Fruit fly (Drosophila melanogaster) whole organism, embryonic: Measurements from ENCODE around the gene Taf10.
A peak's percentile ranks its signal among the peaks of the same experiment; 100 is the strongest.

Experiments used
- Antp ChIP-seq: fragments of 200-800 bp; sonication (Bioruptor generic); optimal IDR thresholded peaks from 3 replicates; lab custom pipeline; 2016; ENCODE audit warnings: missing biosample characterization, missing genetic modification characterization
- Atf3 ChIP-seq: fragments of 200-800 bp; sonication (Bioruptor generic); optimal IDR thresholded peaks from 3 replicates; lab custom pipeline; 2016; ENCODE audit warnings: missing biosample characterization, missing genetic modification characterization
- Awh ChIP-seq: fragments of 200-800 bp; sonication (Bioruptor generic); IDR thresholded peaks from 2 replicates; pipeline ENCODE4, ENCODE4 v1.3.6; 2022; ENCODE audit warnings: missing biosample characterization, missing genetic modification characterization
- Bdp1 ChIP-seq: fragments of 200-800 bp; sonication (Bioruptor generic); optimal IDR thresholded peaks from 3 replicates; lab custom pipeline; 2016; ENCODE audit warnings: missing biosample characterization, missing genetic modification characterization
- CG11085 ChIP-seq: fragments of 200-800 bp; sonication (Bioruptor generic); IDR thresholded peaks from 2 replicates; pipeline ENCODE4 v1.3.6; 2022; ENCODE audit warnings: missing biosample characterization, missing genetic modification characterization
- CG1602 ChIP-seq: fragments of 200-800 bp; sonication (Bioruptor generic); optimal IDR thresholded peaks from 3 replicates; lab custom pipeline; 2016; ENCODE audit warnings: missing biosample characterization, missing genetic modification characterization
- CG17802 ChIP-seq: fragments of 200-800 bp; sonication (Bioruptor generic); optimal IDR thresholded peaks from 2 replicates; lab custom pipeline; 2018; ENCODE audit warnings: missing biosample characterization, mild to moderate bottlenecking, missing genetic modification characterization, moderate library complexity
- CG2889 ChIP-seq: fragments of 200-800 bp; sonication (Bioruptor generic); IDR thresholded peaks from 3 replicates; pipeline ENCODE4 v1.3.6; 2022; ENCODE audit warnings: missing biosample characterization, missing genetic modification characterization
- CG30020 ChIP-seq: fragments of 200-800 bp; optimal IDR thresholded peaks from 2 replicates; lab custom pipeline; 2019; ENCODE audit warnings: missing biosample characterization, mild to moderate bottlenecking, missing genetic modification characterization, moderate library complexity
- CG30431 ChIP-seq: fragments of 200-800 bp; sonication (Bioruptor generic); optimal IDR thresholded peaks from 2 replicates; lab custom pipeline; 2017; ENCODE audit warnings: missing biosample characterization, missing genetic modification characterization
- CG31224 ChIP-seq: fragments of 200-800 bp; sonication (Bioruptor generic); IDR thresholded peaks from 2 replicates; pipeline ENCODE4 v1.3.6; 2022; ENCODE audit warnings: missing biosample characterization, missing genetic modification characterization
- CG31388 ChIP-seq: fragments of 200-800 bp; sonication (Bioruptor generic); optimal IDR thresholded peaks from 2 replicates; lab custom pipeline; 2016; ENCODE audit warnings: missing biosample characterization, missing genetic modification characterization
- CG33557 ChIP-seq: fragments of 200-800 bp; sonication (Bioruptor generic); optimal IDR thresholded peaks from 2 replicates; lab custom pipeline; 2019; ENCODE audit warnings: missing biosample characterization, mild to moderate bottlenecking, missing genetic modification characterization, moderate library complexity
- CG34376 ChIP-seq: fragments of 200-800 bp; sonication (Bioruptor generic); optimal IDR thresholded peaks from 2 replicates; lab custom pipeline; 2018; ENCODE audit warnings: missing biosample characterization, mild to moderate bottlenecking, missing genetic modification characterization
- CG7372 ChIP-seq: fragments of 200-800 bp; sonication (Bioruptor generic); IDR thresholded peaks from 2 replicates; pipeline ENCODE4 v1.3.6; 2022; ENCODE audit warnings: missing biosample characterization, missing genetic modification characterization
- CG7786 ChIP-seq: fragments of 200-800 bp; sonication (Bioruptor generic); optimal IDR thresholded peaks from 2 replicates; lab custom pipeline; 2016; ENCODE audit warnings: missing biosample characterization, missing genetic modification characterization
- CG8359 ChIP-seq: fragments of 200-800 bp; sonication (Bioruptor generic); optimal IDR thresholded peaks from 2 replicates; lab custom pipeline; 2017; ENCODE audit warnings: missing biosample characterization, mild to moderate bottlenecking, missing genetic modification characterization, borderline replicate concordance
- CG8388 ChIP-seq: fragments of 200-800 bp; sonication (Bioruptor generic); optimal IDR thresholded peaks from 2 replicates; lab custom pipeline; 2019; ENCODE audit warnings: missing biosample characterization, mild to moderate bottlenecking, missing genetic modification characterization, moderate library complexity
- D19B ChIP-seq: fragments of 200-800 bp; sonication (Bioruptor generic); optimal IDR thresholded peaks from 2 replicates; lab custom pipeline; 2017; ENCODE audit warnings: missing biosample characterization, mild to moderate bottlenecking, missing genetic modification characterization
- Deaf1 ChIP-seq: fragments of 200-800 bp; optimal IDR thresholded peaks from 3 replicates; lab custom pipeline; 2019; ENCODE audit warnings: missing biosample characterization, mild to moderate bottlenecking, missing genetic modification characterization, moderate library complexity
- Dip3 ChIP-seq: fragments of 200-800 bp; sonication (Bioruptor generic); optimal IDR thresholded peaks from 3 replicates; lab custom pipeline; 2016; ENCODE audit warnings: missing biosample characterization, missing genetic modification characterization
- HLH3B ChIP-seq: fragments of 200-800 bp; sonication (Bioruptor generic); IDR thresholded peaks from 2 replicates; pipeline ENCODE4 v1.3.6; 2022; ENCODE audit warnings: missing biosample characterization, missing genetic modification characterization
- HmgD ChIP-seq: fragments of 200-800 bp; sonication (Bioruptor generic); optimal IDR thresholded peaks from 3 replicates; lab custom pipeline; 2016; ENCODE audit warnings: missing biosample characterization, missing genetic modification characterization
- Hr3 ChIP-seq: fragments of 200-800 bp; sonication (Bioruptor generic); optimal IDR thresholded peaks from 3 replicates; lab custom pipeline; 2016; ENCODE audit warnings: missing biosample characterization, missing genetic modification characterization
- Hr39 ChIP-seq: fragments of >200 bp; optimal IDR thresholded peaks from 2 replicates; lab custom pipeline; 2017
- NC2α ChIP-seq: fragments of 200-800 bp; sonication (Bioruptor generic); optimal IDR thresholded peaks from 2 replicates; lab custom pipeline; 2016; ENCODE audit warnings: missing biosample characterization, missing genetic modification characterization
- Optix ChIP-seq: fragments of 200-800 bp; sonication (Bioruptor generic); IDR thresholded peaks from 3 replicates; pipeline ENCODE4 v1.3.6; 2022; ENCODE audit warnings: missing biosample characterization, missing genetic modification characterization
- Six4 ChIP-seq: fragments of 200-800 bp; sonication (Bioruptor generic); optimal IDR thresholded peaks from 2 replicates; lab custom pipeline; 2016; ENCODE audit warnings: missing biosample characterization, missing genetic modification characterization
- amos ChIP-seq: fragments of 200-800 bp; sonication (Bioruptor generic); IDR thresholded peaks from 2 replicates; pipeline ENCODE4 v1.3.6; 2022; ENCODE audit warnings: missing biosample characterization, missing genetic modification characterization; ENCODE audit not compliant: partially characterized antibody
- chif ChIP-seq, 2 experiments: fragments of 200-800 bp; sonication (Bioruptor generic); optimal IDR thresholded peaks; 3 replicates each; lab custom pipeline; 2016; ENCODE audit warnings: missing biosample characterization in 2 of 2, missing genetic modification characterization in 2 of 2
- crp ChIP-seq, 2 experiments: fragments of 200-800 bp; sonication (Bioruptor generic); optimal IDR thresholded peaks; 2 replicates in 1 of 2; 3 replicates in 1 of 2; lab custom pipeline; 2017; ENCODE audit warnings: missing biosample characterization in 2 of 2, missing genetic modification characterization in 2 of 2, mild to moderate bottlenecking in 1 of 2, moderate library complexity in 1 of 2
- dan ChIP-seq: fragments of 200-800 bp; sonication (Bioruptor generic); IDR thresholded peaks from 2 replicates; pipeline ENCODE4 v1.3.6; 2022; ENCODE audit warnings: missing biosample characterization, missing genetic modification characterization
- dimm ChIP-seq: fragments of 200-800 bp; sonication (Bioruptor generic); IDR thresholded peaks from 2 replicates; pipeline ENCODE4 v1.3.6; 2022; ENCODE audit warnings: missing biosample characterization, missing genetic modification characterization
- ems ChIP-seq: fragments of 200-800 bp; sonication (Bioruptor generic); optimal IDR thresholded peaks from 3 replicates; lab custom pipeline; 2016; ENCODE audit warnings: missing biosample characterization, missing genetic modification characterization
- fu2 ChIP-seq: fragments of 200-800 bp; sonication (Bioruptor generic); optimal IDR thresholded peaks from 2 replicates; lab custom pipeline; 2016; ENCODE audit warnings: missing biosample characterization, missing genetic modification characterization
- gcm2 ChIP-seq: fragments of 200-800 bp; sonication (Bioruptor generic); optimal IDR thresholded peaks from 2 replicates; lab custom pipeline; 2016; ENCODE audit warnings: missing biosample characterization, missing genetic modification characterization
- gfzf ChIP-seq: fragments of 200-800 bp; sonication (Bioruptor generic); optimal IDR thresholded peaks from 2 replicates; lab custom pipeline; 2016; ENCODE audit warnings: missing biosample characterization, mild to moderate bottlenecking, missing genetic modification characterization, moderate library complexity
- her ChIP-seq: fragments of 200-800 bp; sonication (Bioruptor generic); optimal IDR thresholded peaks from 2 replicates; lab custom pipeline; 2016; ENCODE audit warnings: missing biosample characterization, missing genetic modification characterization
- hkb ChIP-seq, 2 experiments: fragments of 200-800 bp in 1 of 2; fragments of >200 bp in 1 of 2; sonication (Bioruptor generic) in 1 of 2; IDR thresholded peaks in 1 of 2; optimal IDR thresholded peaks in 1 of 2; 2 replicates each; pipeline versions ENCODE4 v1.3.6 to Lab custom; 2017 to 2022; ENCODE audit warnings: missing biosample characterization in 1 of 2, missing genetic modification characterization in 1 of 2
- kay ChIP-seq: fragments of 200-800 bp; sonication (Bioruptor generic); optimal IDR thresholded peaks from 2 replicates; lab custom pipeline; 2016; ENCODE audit warnings: missing biosample characterization, missing genetic modification characterization
- lbe ChIP-seq: fragments of 200-800 bp; sonication (Bioruptor generic); optimal IDR thresholded peaks from 2 replicates; lab custom pipeline; 2016; ENCODE audit warnings: missing biosample characterization, mild to moderate bottlenecking, missing genetic modification characterization
- lmd ChIP-seq: fragments of 200-800 bp; sonication (Bioruptor generic); IDR thresholded peaks from 2 replicates; pipeline ENCODE4 v1.3.6; 2022; ENCODE audit warnings: missing biosample characterization, missing genetic modification characterization
- pita ChIP-seq: fragments of 200-800 bp; sonication (Bioruptor generic); optimal IDR thresholded peaks from 2 replicates; lab custom pipeline; 2017; ENCODE audit warnings: missing biosample characterization, mild to moderate bottlenecking, missing genetic modification characterization
- sens ChIP-seq: fragments of 200-800 bp; sonication (Bioruptor generic); peaks from one replicate; lab custom pipeline; 2016; ENCODE audit warnings: missing biosample characterization, missing genetic modification characterization
- stc ChIP-seq: fragments of 200-800 bp; sonication (Bioruptor generic); IDR thresholded peaks from 2 replicates; pipeline ENCODE4 v1.3.6; 2022; ENCODE audit warnings: missing biosample characterization, missing genetic modification characterization
- sug ChIP-seq: fragments of 200-800 bp; optimal IDR thresholded peaks from 2 replicates; lab custom pipeline; 2019; ENCODE audit warnings: missing biosample characterization, mild to moderate bottlenecking, missing genetic modification characterization, moderate library complexity
- tin ChIP-seq: fragments of 200-800 bp; sonication (Bioruptor generic); optimal IDR thresholded peaks from 3 replicates; lab custom pipeline; 2016; ENCODE audit warnings: missing biosample characterization, missing genetic modification characterization
- ttk ChIP-seq: fragments of 200-800 bp; sonication (Bioruptor generic); IDR thresholded peaks from 2 replicates; pipeline ENCODE4 v2.1.2; 2022; ENCODE audit warnings: missing biosample characterization, missing genetic modification characterization
- tx ChIP-seq: fragments of 200-800 bp; sonication (Bioruptor generic); optimal IDR thresholded peaks from 2 replicates; lab custom pipeline; 2016; ENCODE audit warnings: missing biosample characterization, missing genetic modification characterization
- vfl ChIP-seq: fragments of 200-800 bp; sonication (Bioruptor generic); optimal IDR thresholded peaks from 2 replicates; lab custom pipeline; 2016; ENCODE audit warnings: missing biosample characterization, missing genetic modification characterization
- z ChIP-seq: fragments of 200-800 bp; sonication (Bioruptor generic); IDR thresholded peaks from 3 replicates; pipeline ENCODE4 v1.3.6; 2022; ENCODE audit warnings: missing biosample characterization, missing genetic modification characterization
- zfh1 ChIP-seq: fragments of 200-800 bp; sonication (Bioruptor generic); IDR thresholded peaks from 3 replicates; pipeline ENCODE4 v1.3.6; 2022; ENCODE audit warnings: missing biosample characterization, missing genetic modification characterization

Taf10 gene

DNA sequence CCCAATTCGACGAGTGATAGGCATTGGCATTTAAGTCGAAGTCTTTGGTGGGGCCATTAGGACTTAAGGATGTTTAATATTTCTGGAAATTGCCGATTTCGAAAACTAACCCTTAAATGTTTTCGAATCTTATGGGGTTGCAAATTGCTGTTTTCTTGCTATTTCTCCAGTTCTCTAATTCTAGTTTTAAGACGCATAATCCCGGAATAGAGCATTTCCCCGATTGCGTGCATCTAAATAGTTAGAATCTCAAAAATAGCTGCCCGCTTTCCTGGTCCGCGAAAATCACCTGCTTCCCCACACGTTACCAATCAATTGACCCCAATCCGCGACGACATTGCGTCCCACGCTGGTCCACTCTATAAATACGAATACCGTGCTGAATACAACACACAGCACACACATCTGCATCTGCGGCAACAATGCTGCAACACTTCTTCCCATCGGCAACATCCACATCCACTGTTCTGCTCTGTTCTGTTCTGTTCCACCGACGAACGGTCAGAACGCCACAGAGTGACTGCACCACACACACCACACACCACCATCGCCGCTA lies 15.7 kb upstream of the Taf10 start, which contains the start of gene Bacc (continued):
- TF ChIP-seq CG2889 (GFP tag; lab: Robert Waterston, UW) (no peak), kay (GFP tag; lab: Kevin White, UChicago) (peak; percentile 50), z (GFP tag; lab: Robert Waterston, UW) (no peak), Six4 (GFP tag; lab: Kevin White, UChicago) (peak; percentile 73), dimm (no peak), lmd (GFP tag; lab: Robert Waterston, UW) (no peak), Bdp1 (GFP tag; lab: Kevin White, UChicago) (peak; percentile 69), CG7372 (no peak), CG31224 (GFP tag; lab: Robert Waterston, UW) (no peak), D19B (GFP tag; lab: Kevin White, UChicago) (peak; percentile 40), tx (GFP tag; lab: Kevin White, UChicago) (peak; percentile 85), Deaf1 (tag; lab: Kevin White, UChicago) (no peak), NC2α (GFP tag; lab: Kevin White, UChicago) (peak; percentile 73), Atf3 (GFP tag; lab: Kevin White, UChicago) (peak; percentile 46), crp (GFP tag; optimal IDR thresholded peaks at IDR 0.05; lab: Kevin White, UChicago) (peak in 1 of 2 experiments; percentile 38), Optix (GFP tag; lab: Robert Waterston, UW) (no peak), Hr39 (lab: Kevin White, UChicago) (no peak), gcm2 (GFP tag; lab: Kevin White, UChicago) (peak; percentile 77), zfh1 (GFP tag; lab: Robert Waterston, UW) (no peak), CG33557 (GFP tag; lab: Kevin White, UChicago) (peak; percentile 38), sens (GFP tag; lab: Kevin White, UChicago) (peak; percentile 96), CG34376 (peak; percentile 20), CG8359 (GFP tag; lab: Kevin White, UChicago) (peak; percentile 65), gfzf (GFP tag; lab: Kevin White, UChicago) (no peak), lbe (peak; percentile 89), Antp (GFP tag; lab: Kevin White, UChicago) (peak; percentile 86), vfl (GFP tag; lab: Kevin White, UChicago) (peak; percentile 82), fu2 (GFP tag; lab: Kevin White, UChicago) (peak; percentile 87), Awh (GFP tag; lab: Robert Waterston, UW) (no peak), ttk (no peak), amos (no peak), CG17802 (tag; lab: Kevin White, UChicago) (peak; percentile 21), tin (GFP tag; lab: Kevin White, UChicago) (peak; percentile 80), pita (GFP tag; lab: Kevin White, UChicago) (no peak), stc (GFP tag; lab: Robert Waterston, UW) (no peak), CG1602 (GFP tag; lab: Kevin White, UChicago) (peak; percentile 67), HLH3B (GFP tag; lab: Robert Waterston, UW) (no peak), ems (GFP tag; lab: Kevin White, UChicago) (peak; percentile 78), CG11085 (GFP tag; lab: Robert Waterston, UW) (no peak), CG30431 (GFP tag; lab: Kevin White, UChicago) (peak; percentile 84), Dip3 (peak; percentile 87), Hr3 (GFP tag; lab: Kevin White, UChicago) (peak; percentile 86), hkb (optimal IDR thresholded peaks at IDR 0.05; lab: Kevin White, UChicago) (no peak), hkb (GFP tag; IDR thresholded peaks at IDR 0.05; lab: Robert Waterston, UW) (no peak), dan (GFP tag; lab: Robert Waterston, UW) (no peak), CG8388 (GFP tag; lab: Kevin White, UChicago) (peak; percentile 77), sug (tag; lab: Kevin White, UChicago) (peak; percentile 78), CG31388 (GFP tag; lab: Kevin White, UChicago) (peak; percentile 78), HmgD (GFP tag; lab: Kevin White, UChicago) (peak; percentile 52), CG7786 (GFP tag; lab: Kevin White, UChicago) (peak; percentile 93), her (GFP tag; lab: Kevin White, UChicago) (peak; percentile 88), CG30020 (tag; lab: Kevin White, UChicago) (peak; percentile 26), chif (GFP tag; optimal IDR thresholded peaks at IDR 0.05; lab: Kevin White, UChicago) (peak; percentile 76 to 87)
